Fruit fly (Drosophila melanogaster) whole organism, wandering third instar larva: ENCODE data around the gene Shal.

Experiments used
- Abd-B ChIP-seq: fragments of >200 bp; optimal IDR thresholded peaks from 2 replicates; lab custom pipeline; 2017; ENCODE audit warnings: missing biosample characterization, missing genetic modification characterization
- Hr78 ChIP-seq: fragments of >200 bp; optimal IDR thresholded peaks from 2 replicates; lab custom pipeline; 2017; ENCODE audit warnings: missing biosample characterization, missing genetic modification characterization
- Hr83 ChIP-seq: fragments of 200-300 bp; sonication (Bioruptor generic); optimal IDR thresholded peaks from 2 replicates; lab custom pipeline; 2016; ENCODE audit warnings: missing biosample characterization, mild to moderate bottlenecking, missing genetic modification characterization, moderate library complexity; ENCODE audit not compliant: poor library complexity, severe bottlenecking
- Jra ChIP-seq: sonication (Bioruptor generic); optimal IDR thresholded peaks from 2 replicates; lab custom pipeline; 2016; ENCODE audit warnings: missing biosample characterization, missing genetic modification characterization
- brk ChIP-seq: fragments of 200-800 bp; sonication (Bioruptor generic); optimal IDR thresholded peaks from 2 replicates; lab custom pipeline; 2016; ENCODE audit warnings: missing biosample characterization, mild to moderate bottlenecking, missing genetic modification characterization
- dl ChIP-seq, 2 experiments: fragments of 175-275, 200-275 bp in 1 of 2; fragments of 200-275 bp in 1 of 2; sonication (Bioruptor generic); optimal IDR thresholded peaks; lab custom pipeline; 2018; ENCODE audit warnings: mild to moderate bottlenecking in 2 of 2, missing biosample characterization in 2 of 2, missing genetic modification characterization in 2 of 2, moderate library complexity in 2 of 2; ENCODE audit not compliant: partially characterized antibody in 2 of 2, insufficient read depth in 1 of 2
- foxo ChIP-seq, 2 experiments: fragments of 200-800 bp; sonication (Bioruptor generic); optimal IDR thresholded peaks; 2 replicates in 1 of 2; 3 replicates in 1 of 2; lab custom pipeline; 2016 to 2017; ENCODE audit warnings: missing biosample characterization in 2 of 2, missing genetic modification characterization in 2 of 2
- h ChIP-seq: fragments of 200-800 bp; sonication (Bioruptor generic); optimal IDR thresholded peaks from 3 replicates; lab custom pipeline; 2016; ENCODE audit warnings: missing biosample characterization, mild to moderate bottlenecking, missing genetic modification characterization
- pan ChIP-seq: fragments of >200 bp; optimal IDR thresholded peaks from 2 replicates; lab custom pipeline; 2017
- psq ChIP-seq: fragments of 200-800 bp; sonication (Bioruptor generic); optimal IDR thresholded peaks from 3 replicates; lab custom pipeline; 2017; ENCODE audit warnings: missing biosample characterization, mild to moderate bottlenecking, missing genetic modification characterization, moderate library complexity
- rgr ChIP-seq: fragments of 200-800 bp; sonication (Bioruptor generic); optimal IDR thresholded peaks from 3 replicates; lab custom pipeline; 2016; ENCODE audit warnings: missing biosample characterization, mild to moderate bottlenecking, missing genetic modification characterization
- tai ChIP-seq: sonication (Bioruptor generic); optimal IDR thresholded peaks from 2 replicates; lab custom pipeline; 2016; ENCODE audit warnings: missing biosample characterization, missing genetic modification characterization
- usp ChIP-seq: fragments of >200 bp; optimal IDR thresholded peaks from 2 replicates; lab custom pipeline; 2017; ENCODE audit warnings: missing biosample characterization, missing genetic modification characterization
- woc ChIP-seq: sonication (Bioruptor generic); optimal IDR thresholded peaks from 2 replicates; lab custom pipeline; 2016; ENCODE audit warnings: missing biosample characterization, mild to moderate bottlenecking, missing genetic modification characterization

DNA sequence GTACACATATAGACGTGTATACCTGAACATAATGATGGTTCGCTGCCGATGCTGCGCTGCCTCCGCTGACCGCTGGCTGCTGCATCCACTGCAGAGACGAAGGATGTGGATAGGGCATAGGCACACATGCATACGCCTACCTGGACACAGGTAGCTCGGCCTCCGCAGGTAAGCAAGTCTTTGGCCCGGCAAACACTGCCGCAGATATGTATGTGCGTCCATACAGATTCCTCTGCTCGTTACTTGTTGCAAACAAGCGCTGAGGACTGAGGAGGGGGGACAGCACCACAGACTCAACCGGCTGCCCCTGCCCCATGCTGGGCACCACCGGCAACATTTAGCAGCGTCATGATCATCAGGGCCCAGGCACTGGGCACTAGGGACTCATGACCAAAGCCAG lies 27.6 kb downstream of the Shal start:
- TF ChIP-seq Jra (GFP tag; lab: Kevin White, UChicago): no peak
- TF ChIP-seq psq: no peak
- TF ChIP-seq pan (lab: Kevin White, UChicago): no peak
- TF ChIP-seq Hr78: no peak
- TF ChIP-seq brk (GFP tag; lab: Kevin White, UChicago): no peak
- TF ChIP-seq h (GFP tag; lab: Kevin White, UChicago): no peak
- peak; percentile 44 for TF ChIP-seq woc (GFP tag; lab: Kevin White, UChicago)
- TF ChIP-seq Hr83 (GFP tag; lab: Kevin White, UChicago): no peak
- TF ChIP-seq rgr: no peak
- no peak for TF ChIP-seq usp (GFP tag; lab: Kevin White, UChicago)
- no peak for TF ChIP-seq dl (GFP tag; optimal IDR thresholded peaks at IDR 0.05; lab: Kevin White, UChicago; ENCODE audit: insufficient read depth in 1 of 2, partially characterized antibody in 2 of 2)
- TF ChIP-seq tai: no peak
- TF ChIP-seq foxo (GFP tag; optimal IDR thresholded peaks at IDR 0.05; lab: Kevin White, UChicago): no peak
- no peak for TF ChIP-seq Abd-B (GFP tag; lab: Kevin White, UChicago)
